Fruit fly (Drosophila melanogaster) whole organism: ENCODE results near the gene ttk.

Source experiments
- CG8478 ChIP-seq: fragments of >200 bp; optimal IDR thresholded peaks from 2 replicates; lab custom pipeline; 2018; ENCODE audit warnings: inconsistent platforms
- Dll ChIP-seq: fragments of >200 bp; optimal IDR thresholded peaks from 2 replicates; lab custom pipeline; 2017
- EcR ChIP-seq, 2 experiments: fragments of >200 bp; optimal IDR thresholded peaks; 2 replicates each; lab custom pipeline; 2017; ENCODE audit warnings: missing biosample characterization in 2 of 2, missing genetic modification characterization in 2 of 2, missing genetic modification reagents in 2 of 2
- pan ChIP-seq: fragments of >200 bp; optimal IDR thresholded peaks from 2 replicates; lab custom pipeline; 2017
- psq ChIP-seq: fragments of >200 bp; optimal IDR thresholded peaks from 2 replicates; lab custom pipeline; 2017
- usp ChIP-seq: fragments of >200 bp; optimal IDR thresholded peaks from 2 replicates; lab custom pipeline; 2017; ENCODE audit warnings: missing biosample characterization, missing genetic modification characterization, mixed read lengths

dm6 chr3R:31720112-31720511 is 6.4 kb downstream of the ttk start:
- no peak for TF ChIP-seq CG8478
- TF ChIP-seq psq (lab: Kevin White, UChicago) = no peak
- no peak for TF ChIP-seq EcR (GFP tag; optimal IDR thresholded peaks at IDR 0.05; lab: Kevin White, UChicago)
- TF ChIP-seq pan (lab: Kevin White, UChicago) = no peak
- TF ChIP-seq Dll = no peak
- TF ChIP-seq usp (GFP tag; lab: Kevin White, UChicago) = no peak
